Fruit fly (Drosophila melanogaster): ENCODE data around the gene CG32436.

DNA sequence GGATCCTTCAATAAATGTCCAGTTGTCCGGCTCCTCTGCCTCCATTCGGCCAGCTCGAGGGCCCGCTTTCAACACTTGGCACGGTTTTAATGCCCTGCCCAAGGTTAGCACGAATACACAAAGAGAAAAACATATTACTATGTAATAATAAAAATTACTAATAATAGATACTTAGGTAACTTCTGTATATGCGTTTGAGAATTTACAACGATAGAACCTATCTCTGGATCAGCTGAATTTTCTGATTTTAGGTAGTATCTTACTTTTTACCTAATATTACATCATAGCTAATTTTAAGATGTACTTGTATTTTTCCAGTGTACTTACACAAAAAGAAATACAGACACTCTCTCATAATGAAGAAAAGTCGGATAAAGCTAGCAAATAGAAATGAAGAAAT lies 41.9 kb downstream of the CG32436 start:
- peak; percentile 28 for TF ChIP-seq fru (GFP tag; optimal IDR thresholded peaks at IDR 0.05)
- no peak for TF ChIP-seq CG9705 (GFP tag; optimal IDR thresholded peaks at IDR 0.05)
- no peak for TF ChIP-seq N (GFP tag; optimal IDR thresholded peaks at IDR 0.05)
- TF ChIP-seq usp (GFP tag; optimal IDR thresholded peaks at IDR 0.05) = no peak
- TF ChIP-seq GATAd (GFP tag; optimal IDR thresholded peaks at IDR 0.05) = no peak
- TF ChIP-seq Hr78 (GFP tag; optimal IDR thresholded peaks at IDR 0.05) = no peak
- no peak for TF ChIP-seq dsf (GFP tag; optimal IDR thresholded peaks at IDR 0.05; ENCODE audit: borderline replicate concordance)

Measured in whole organism, wandering third instar larva.